Worm (Caenorhabditis elegans): ENCODE data around the gene Y38H8A.1.

Gene Y38H8A.1

DNA sequence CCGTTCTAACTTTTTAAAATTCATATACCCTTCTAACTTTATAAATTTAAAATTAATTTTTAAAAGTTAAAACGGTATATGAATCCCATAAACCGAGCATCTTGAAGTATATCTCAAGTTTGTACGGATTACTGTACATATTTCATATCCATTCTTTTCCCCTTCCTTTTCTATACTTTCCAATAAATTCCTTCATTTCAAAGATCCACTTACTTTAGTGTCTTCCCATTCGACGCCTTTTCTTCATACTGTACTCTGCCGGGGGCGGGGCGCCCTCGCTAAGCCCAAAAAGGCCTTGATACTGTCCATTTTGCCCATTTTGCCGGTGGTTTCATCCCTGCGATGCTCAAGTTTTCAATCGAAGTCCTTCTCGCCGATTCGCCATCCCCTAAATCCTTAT, 16.8 kb upstream of the Y38H8A.1 start, which contains the start of gene fezf-1:
Gene fezf-1 (plus strand): TSS at position 301 of the 400 bp plus-strand sequence.
- TF ChIP-seq ceh-28 (tag; optimal IDR thresholded peaks at IDR 0.05) (no peak), dmd-6 (GFP tag; IDR thresholded peaks at IDR 0.05) (no peak), lin-1 (GFP tag; IDR thresholded peaks at IDR 0.05) (no peak), D1046.2 (GFP tag; IDR thresholded peaks at IDR 0.05) (no peak), tag-97 (GFP tag; IDR thresholded peaks at IDR 0.05) (no peak), nhr-10 (tag; optimal IDR thresholded peaks at IDR 0.05) (no peak), nhr-41 (GFP tag; IDR thresholded peaks at IDR 0.05) (no peak)

- TF ChIP-seq mxl-2 (GFP tag; conservative IDR thresholded peaks at IDR 0.05) = no peak
- no peak for TF ChIP-seq mes-2 (tag; optimal IDR thresholded peaks at IDR 0.05; ENCODE audit: poor library complexity, severe bottlenecking)
- TF ChIP-seq lin-13 (GFP tag; optimal IDR thresholded peaks at IDR 0.05) = no peak
- TF ChIP-seq lim-7 (GFP tag; IDR thresholded peaks at IDR 0.05) = no peak
- TF ChIP-seq hlh-11 (tag; optimal IDR thresholded peaks at IDR 0.05) = no peak
Observed at ce11 chrIV:13472011-13472410, 10.6 kb upstream of the Y38H8A.1 start, which contains the start of the genes ttbk-8.1 and Y38H8A.4. Gene ttbk-8.1, plus strand, starts transcription at chrIV:13472311. Gene Y38H8A.4, minus strand, starts transcription at chrIV:13472376.

- no peak for TF ChIP-seq nhr-6 (tag; optimal IDR thresholded peaks at IDR 0.05)
- no peak for TF ChIP-seq ceh-62 (tag; optimal IDR thresholded peaks at IDR 0.05)
- TF ChIP-seq F26F4.8 (GFP tag; conservative IDR thresholded peaks at IDR 0.05) = no peak
- TF ChIP-seq nhr-76 (tag; optimal IDR thresholded peaks at IDR 0.05) = no peak
- no peak for TF ChIP-seq cey-2 (tag; optimal IDR thresholded peaks at IDR 0.05; ENCODE audit: borderline replicate concordance, insufficient read depth)
- TF ChIP-seq Y48G9A.11 (GFP tag; IDR thresholded peaks at IDR 0.05) = no peak
- TF ChIP-seq daf-8 (GFP tag; IDR thresholded peaks at IDR 0.05) = no peak
- TF ChIP-seq nhr-25 (tag; optimal IDR thresholded peaks at IDR 0.05; ENCODE audit: borderline replicate concordance, insufficient read depth) = no peak
- TF ChIP-seq F49E8.2 (tag; optimal IDR thresholded peaks at IDR 0.05; ENCODE audit: borderline replicate concordance) = no peak
- no peak for TF ChIP-seq unc-130 (GFP tag; optimal IDR thresholded peaks at IDR 0.05)
- TF ChIP-seq mxl-2 (GFP tag; conservative IDR thresholded peaks at IDR 0.05) = no peak
- no peak for TF ChIP-seq F44E2.7 (GFP tag; IDR thresholded peaks at IDR 0.05)
- no peak for TF ChIP-seq zfp-3 (GFP tag; conservative IDR thresholded peaks at IDR 0.05)
- TF ChIP-seq egl-43 (GFP tag; IDR thresholded peaks at IDR 0.05) = no peak
- TF ChIP-seq F10B5.3 (tag; optimal IDR thresholded peaks at IDR 0.05) = no peak
- TF ChIP-seq lin-15B (tag; optimal IDR thresholded peaks at IDR 0.05) = no peak
- TF ChIP-seq skn-1 (tag; optimal IDR thresholded peaks at IDR 0.05) = no peak
- TF ChIP-seq daf-19 (GFP tag; conservative IDR thresholded peaks at IDR 0.05) = no peak
- no peak for TF ChIP-seq ZK546.5 (tag; optimal IDR thresholded peaks at IDR 0.05)
- TF ChIP-seq lin-38 (GFP tag; IDR thresholded peaks at IDR 0.05) = no peak
Observed at ce11 chrIV:13474132-13474531, 8.4 kb upstream of the Y38H8A.1 start, which contains the start of gene Y38H8A.2. Gene Y38H8A.2, plus strand, starts transcription at chrIV:13474432.

DNA sequence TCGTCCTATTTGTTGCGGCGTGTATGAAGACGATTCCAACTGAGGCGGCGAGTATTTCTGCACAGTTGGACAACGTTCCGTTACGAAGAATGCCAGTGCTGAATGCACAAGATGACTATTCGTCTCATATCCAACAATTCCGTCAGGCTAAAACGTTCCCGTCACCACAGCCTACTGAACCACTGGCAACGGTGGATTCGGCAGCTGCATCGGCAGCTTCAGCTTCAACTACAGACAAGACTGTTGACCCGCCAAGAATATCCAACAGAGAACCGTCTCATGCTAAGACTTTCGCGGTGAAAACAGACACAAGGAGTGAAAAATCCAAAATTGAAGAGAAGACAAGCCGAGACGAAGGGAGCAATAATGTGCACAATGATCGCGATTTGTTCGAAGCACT, 1.0 kb downstream of the Y38H8A.1 start:
- TF ChIP-seq ZK546.5 (tag; optimal IDR thresholded peaks at IDR 0.05) (no peak), T26A8.4 (GFP tag; IDR thresholded peaks at IDR 0.05) (0 out of 2 replicates have a peak, but pooled peaks have one; percentile 28), unc-62 (GFP tag; optimal IDR thresholded peaks at IDR 0.05 in 1 of 2) (peak in 1 of 2 experiments; percentile 79), unc-62 (tag; optimal IDR thresholded peaks at IDR 0.05) (no peak), Y105C5A.15 (GFP tag; IDR thresholded peaks at IDR 0.05) (no peak)

ce11 chrIV:13487019-13487418, 4.5 kb downstream of the Y38H8A.1 start:
- TF ChIP-seq dmd-6 (GFP tag; IDR thresholded peaks at IDR 0.05) = 0 out of 2 replicates have a peak, but pooled peaks have one; percentile 9
- peak; percentile 85 for TF ChIP-seq mes-2 (tag; optimal IDR thresholded peaks at IDR 0.05; ENCODE audit: poor library complexity, severe bottlenecking)
- TF ChIP-seq dve-1 (tag; optimal IDR thresholded peaks at IDR 0.05; ENCODE audit: insufficient read depth) = no peak
- TF ChIP-seq dmd-8 (GFP tag; IDR thresholded peaks at IDR 0.05) = no peak
- TF ChIP-seq set-16 (GFP tag; IDR thresholded peaks at IDR 0.05) = no peak
- peak in 1 of 2 experiments; percentile 71 for TF ChIP-seq hif-1 (tag; optimal IDR thresholded peaks at IDR 0.05)
- TF ChIP-seq lin-38 (GFP tag; IDR thresholded peaks at IDR 0.05) = 0 out of 2 replicates have a peak, but pooled peaks have one; percentile 29
